Fruit fly (Drosophila melanogaster) whole organism, embryonic: ENCODE data around the gene CG17572.

Source experiments
- ATbp ChIP-seq: fragments of 200-800 bp; sonication (Bioruptor generic); optimal IDR thresholded peaks from 2 replicates; lab custom pipeline; 2017; ENCODE audit warnings: missing biosample characterization, mild to moderate bottlenecking, missing genetic modification characterization, missing genetic modification reagents
- BEAF-32 ChIP-seq: fragments of 200-800 bp; sonication (Bioruptor generic); optimal IDR thresholded peaks from 3 replicates; lab custom pipeline; 2017; ENCODE audit warnings: missing biosample characterization, missing genetic modification characterization, mild to moderate bottlenecking, moderate library complexity, missing genetic modification reagents
- CG10654 ChIP-seq: fragments of 200-800 bp; sonication (Bioruptor generic); optimal IDR thresholded peaks from 2 replicates; lab custom pipeline; 2016; ENCODE audit warnings: missing biosample characterization, missing genetic modification characterization
- CG10959 ChIP-seq: fragments of 200-800 bp; sonication (Bioruptor generic); IDR thresholded peaks from 2 replicates; pipeline ENCODE4 v1.3.6; 2022; ENCODE audit warnings: missing biosample characterization, missing genetic modification characterization
- CG11560 ChIP-seq: fragments of 200-800 bp; sonication (Bioruptor generic); IDR thresholded peaks from 3 replicates; pipeline ENCODE4 v1.3.6; 2022; ENCODE audit warnings: missing biosample characterization, missing genetic modification characterization
- CG11695 ChIP-seq: fragments of 200-800 bp; sonication (Bioruptor generic); IDR thresholded peaks from 3 replicates; pipeline ENCODE4 v1.3.6; 2022; ENCODE audit warnings: missing biosample characterization, missing genetic modification characterization
- CG12219 ChIP-seq: fragments of 200-800 bp; sonication (Bioruptor generic); optimal IDR thresholded peaks from 3 replicates; lab custom pipeline; 2018; ENCODE audit warnings: missing biosample characterization, mild to moderate bottlenecking, missing genetic modification characterization
- CG13296 ChIP-seq: fragments of 200-800 bp; sonication (Bioruptor generic); optimal IDR thresholded peaks from 3 replicates; lab custom pipeline; 2018; ENCODE audit warnings: missing biosample characterization, mild to moderate bottlenecking, missing genetic modification characterization
- CG14965 ChIP-seq: fragments of 200-800 bp; sonication (Bioruptor generic); optimal IDR thresholded peaks from 2 replicates; lab custom pipeline; 2016; ENCODE audit warnings: missing biosample characterization, missing genetic modification characterization, borderline replicate concordance
- CG17912 ChIP-seq: fragments of 200-800 bp; sonication (Bioruptor generic); optimal IDR thresholded peaks from 2 replicates; lab custom pipeline; 2018; ENCODE audit warnings: missing biosample characterization, mild to moderate bottlenecking, missing genetic modification characterization
- CG2875 ChIP-seq: fragments of 200-800 bp; sonication (Bioruptor generic); optimal IDR thresholded peaks from 2 replicates; lab custom pipeline; 2017; ENCODE audit warnings: missing biosample characterization, mild to moderate bottlenecking, missing genetic modification characterization, missing genetic modification reagents
- CG31365 ChIP-seq: fragments of 200-800 bp; sonication (Bioruptor generic); optimal IDR thresholded peaks from 2 replicates; lab custom pipeline; 2018; ENCODE audit warnings: missing biosample characterization, mild to moderate bottlenecking, missing genetic modification characterization
- CG3281 ChIP-seq: fragments of 200-800 bp; sonication (Bioruptor generic); optimal IDR thresholded peaks from 3 replicates; lab custom pipeline; 2017; ENCODE audit warnings: missing biosample characterization, mild to moderate bottlenecking, missing genetic modification characterization
- CG34224 ChIP-seq: fragments of 200-800 bp; sonication (Bioruptor generic); IDR thresholded peaks from 3 replicates; pipeline ENCODE4 v1.3.6; 2022; ENCODE audit warnings: missing biosample characterization, missing genetic modification characterization; ENCODE audit not compliant: partially characterized antibody
- CG34376 ChIP-seq: fragments of 200-800 bp; sonication (Bioruptor generic); optimal IDR thresholded peaks from 2 replicates; lab custom pipeline; 2018; ENCODE audit warnings: missing biosample characterization, mild to moderate bottlenecking, missing genetic modification characterization
- CG3726 ChIP-seq: fragments of 200-800 bp; sonication (Bioruptor generic); IDR thresholded peaks from 3 replicates; pipeline ENCODE4, ENCODE4 v1.3.6; 2022; ENCODE audit warnings: missing biosample characterization, missing genetic modification characterization
- CG5180 ChIP-seq: fragments of 200-800 bp; sonication (Bioruptor generic); optimal IDR thresholded peaks from 3 replicates; lab custom pipeline; 2017; ENCODE audit warnings: missing biosample characterization, missing genetic modification characterization, mild to moderate bottlenecking, moderate library complexity, missing genetic modification reagents
- CG8388 ChIP-seq: fragments of 200-800 bp; sonication (Bioruptor generic); optimal IDR thresholded peaks from 2 replicates; lab custom pipeline; 2019; ENCODE audit warnings: missing biosample characterization, mild to moderate bottlenecking, missing genetic modification characterization, moderate library complexity
- CG9797 ChIP-seq: fragments of 200-800 bp; sonication (Bioruptor generic); optimal IDR thresholded peaks from 3 replicates; lab custom pipeline; 2018; ENCODE audit warnings: missing biosample characterization, mild to moderate bottlenecking, missing genetic modification characterization
- Chrac-16 ChIP-seq: fragments of 200-800 bp; sonication (Bioruptor generic); optimal IDR thresholded peaks from 3 replicates; lab custom pipeline; 2016; ENCODE audit warnings: missing biosample characterization, missing genetic modification characterization
- Dip3 ChIP-seq: fragments of 200-800 bp; sonication (Bioruptor generic); optimal IDR thresholded peaks from 3 replicates; lab custom pipeline; 2016; ENCODE audit warnings: missing biosample characterization, missing genetic modification characterization
- Doc3 ChIP-seq: fragments of 200-800 bp; sonication (Bioruptor generic); IDR thresholded peaks from 3 replicates; pipeline ENCODE4 v1.3.6; 2022; ENCODE audit warnings: missing biosample characterization, missing genetic modification characterization; ENCODE audit not compliant: partially characterized antibody
- ERR ChIP-seq: fragments of 200-800 bp; sonication (Bioruptor generic); optimal IDR thresholded peaks from 2 replicates; lab custom pipeline; 2016; ENCODE audit warnings: missing biosample characterization, missing genetic modification characterization
- Fer2 ChIP-seq: fragments of 200-800 bp; sonication (Bioruptor generic); optimal IDR thresholded peaks from 2 replicates; lab custom pipeline; 2018; ENCODE audit warnings: missing biosample characterization, mild to moderate bottlenecking, missing genetic modification characterization, moderate library complexity
- H2.0 ChIP-seq: fragments of 200-800 bp; sonication (Bioruptor generic); IDR thresholded peaks from 2 replicates; pipeline ENCODE4 v1.3.6; 2022; ENCODE audit warnings: missing biosample characterization, missing genetic modification characterization
- Hr39 ChIP-seq: fragments of >200 bp; optimal IDR thresholded peaks from 2 replicates; lab custom pipeline; 2017
- Hr51 ChIP-seq, 2 experiments: fragments of 200-800 bp; sonication (Bioruptor generic); optimal IDR thresholded peaks; 2 replicates in 1 of 2; 3 replicates in 1 of 2; lab custom pipeline; 2016 to 2018; ENCODE audit warnings: missing biosample characterization in 2 of 2, missing genetic modification characterization in 2 of 2, mild to moderate bottlenecking in 1 of 2, moderate library complexity in 1 of 2
- Kr ChIP-seq: fragments of 200-800 bp; sonication (Bioruptor generic); optimal IDR thresholded peaks from 2 replicates; lab custom pipeline; 2017; ENCODE audit warnings: missing biosample characterization, mild to moderate bottlenecking, missing genetic modification characterization
- Lhr ChIP-seq: fragments of 200-800 bp; sonication (Bioruptor generic); optimal IDR thresholded peaks from 3 replicates; lab custom pipeline; 2017; ENCODE audit warnings: mild to moderate bottlenecking, missing biosample characterization, missing genetic modification reagents, missing genetic modification characterization
- Med ChIP-seq: fragments of 200-800 bp; sonication (Bioruptor generic); peaks from one replicate; lab custom pipeline; 2016; ENCODE audit warnings: missing biosample characterization, missing genetic modification characterization, mild to moderate bottlenecking, inconsistent platforms, moderate library complexity
- NC2β ChIP-seq: fragments of 200-800 bp; sonication (Bioruptor generic); optimal IDR thresholded peaks from 2 replicates; lab custom pipeline; 2016; ENCODE audit warnings: missing biosample characterization, missing genetic modification characterization
- Spps ChIP-seq: fragments of 200-800 bp; sonication (Bioruptor generic); optimal IDR thresholded peaks from 2 replicates; lab custom pipeline; 2018; ENCODE audit warnings: missing biosample characterization, mild to moderate bottlenecking, missing genetic modification characterization
- TFAM ChIP-seq: fragments of 200-800 bp; sonication (Bioruptor generic); optimal IDR thresholded peaks from 2 replicates; lab custom pipeline; 2017; ENCODE audit warnings: missing biosample characterization, missing genetic modification characterization, inconsistent platforms
- amos ChIP-seq: fragments of 200-800 bp; sonication (Bioruptor generic); IDR thresholded peaks from 2 replicates; pipeline ENCODE4 v1.3.6; 2022; ENCODE audit warnings: missing biosample characterization, missing genetic modification characterization; ENCODE audit not compliant: partially characterized antibody
- aop ChIP-seq: fragments of 200-800 bp; sonication (Bioruptor generic); IDR thresholded peaks from 2 replicates; pipeline ENCODE4 v1.3.6; 2022; ENCODE audit warnings: missing biosample characterization, missing genetic modification characterization
- ase ChIP-seq: fragments of 200-800 bp; sonication (Bioruptor generic); IDR thresholded peaks from 3 replicates; pipeline ENCODE4 v1.3.6; 2022; ENCODE audit warnings: missing biosample characterization, missing genetic modification characterization
- cg ChIP-seq: fragments of 200-800 bp; sonication (Bioruptor generic); optimal IDR thresholded peaks from 3 replicates; lab custom pipeline; 2019; ENCODE audit warnings: missing biosample characterization, mild to moderate bottlenecking, missing genetic modification characterization, moderate library complexity
- dimm ChIP-seq: fragments of 200-800 bp; sonication (Bioruptor generic); IDR thresholded peaks from 2 replicates; pipeline ENCODE4 v1.3.6; 2022; ENCODE audit warnings: missing biosample characterization, missing genetic modification characterization
- dpn ChIP-seq, 2 experiments: fragments of 200-800 bp; sonication (Bioruptor generic); optimal IDR thresholded peaks; 3 replicates each; lab custom pipeline; 2016; ENCODE audit warnings: missing biosample characterization in 2 of 2, missing genetic modification characterization in 2 of 2
- emc ChIP-seq: fragments of 200-800 bp; sonication (Bioruptor generic); optimal IDR thresholded peaks from 2 replicates; lab custom pipeline; 2016; ENCODE audit warnings: missing biosample characterization, missing genetic modification characterization
- gsb-n ChIP-seq: fragments of 200-800 bp; sonication (Bioruptor generic); optimal IDR thresholded peaks from 3 replicates; lab custom pipeline; 2018; ENCODE audit warnings: missing biosample characterization, mild to moderate bottlenecking, missing genetic modification characterization
- h ChIP-seq: fragments of >200 bp; optimal IDR thresholded peaks from 2 replicates; lab custom pipeline; 2017
- ham ChIP-seq: fragments of 200-800 bp; sonication (Bioruptor generic); IDR thresholded peaks from 2 replicates; pipeline ENCODE4 v1.3.6; 2022; ENCODE audit warnings: missing biosample characterization, missing genetic modification characterization
- pita ChIP-seq: fragments of 200-800 bp; sonication (Bioruptor generic); optimal IDR thresholded peaks from 2 replicates; lab custom pipeline; 2017; ENCODE audit warnings: missing biosample characterization, mild to moderate bottlenecking, missing genetic modification characterization
- psq ChIP-seq: fragments of 200-800 bp; sonication (Bioruptor generic); optimal IDR thresholded peaks from 2 replicates; lab custom pipeline; 2017; ENCODE audit warnings: missing biosample characterization, missing genetic modification characterization
- pzg ChIP-seq: fragments of 200-800 bp; sonication (Bioruptor generic); optimal IDR thresholded peaks from 3 replicates; lab custom pipeline; 2018; ENCODE audit warnings: missing biosample characterization, mild to moderate bottlenecking, missing genetic modification characterization, moderate library complexity
- sens ChIP-seq: fragments of 200-800 bp; sonication (Bioruptor generic); peaks from one replicate; lab custom pipeline; 2016; ENCODE audit warnings: missing biosample characterization, missing genetic modification characterization
- seq ChIP-seq: fragments of 200-800 bp; sonication (Bioruptor generic); IDR thresholded peaks from 2 replicates; pipeline ENCODE4 v1.3.6; 2022; ENCODE audit warnings: missing biosample characterization, missing genetic modification characterization
- shn ChIP-seq: fragments of 200-800 bp; sonication (Bioruptor generic); optimal IDR thresholded peaks from 3 replicates; lab custom pipeline; 2016; ENCODE audit warnings: missing biosample characterization, missing genetic modification characterization
- slou ChIP-seq: fragments of 200-800 bp; sonication (Bioruptor generic); optimal IDR thresholded peaks from 3 replicates; lab custom pipeline; 2016; ENCODE audit warnings: missing biosample characterization, missing genetic modification characterization
- zen ChIP-seq: fragments of 200-800 bp; sonication (Bioruptor generic); optimal IDR thresholded peaks from 3 replicates; lab custom pipeline; 2018; ENCODE audit warnings: missing biosample characterization, mild to moderate bottlenecking, missing genetic modification characterization, moderate library complexity
- zfh2 ChIP-seq: fragments of 200-800 bp; sonication (Bioruptor generic); optimal IDR thresholded peaks from 2 replicates; lab custom pipeline; 2016; ENCODE audit warnings: missing biosample characterization, missing genetic modification characterization

CG17572 gene

dm6 chr2L:19120984-19121383 is 47.0 kb upstream of the CG17572 start (continued):
- no peak for TF ChIP-seq Lhr (GFP tag; lab: Kevin White, UChicago)
- no peak for TF ChIP-seq ham (GFP tag; lab: Robert Waterston, UW)
- TF ChIP-seq Chrac-16 (GFP tag; lab: Kevin White, UChicago) = no peak
- TF ChIP-seq cg (GFP tag; lab: Kevin White, UChicago) = no peak
- no peak for TF ChIP-seq shn
- no peak for TF ChIP-seq Spps (tag; lab: Kevin White, UChicago)
- TF ChIP-seq CG3726 (GFP tag; lab: Robert Waterston, UW) = no peak
- no peak for TF ChIP-seq pzg
- no peak for TF ChIP-seq CG11560 (tag; lab: Robert Waterston, UW)
- no peak; the same call in 2 of the 3 replicates for TF ChIP-seq ase (GFP tag; lab: Robert Waterston, UW)
- no peak for TF ChIP-seq CG34376 (GFP tag; lab: Kevin White, UChicago)
- TF ChIP-seq CG8388 (GFP tag; lab: Kevin White, UChicago) = peak; percentile 20
- TF ChIP-seq zfh2 (GFP tag; lab: Kevin White, UChicago) = no peak
- TF ChIP-seq slou = no peak
- TF ChIP-seq Hr39 = no peak
- TF ChIP-seq Doc3 = no peak
- TF ChIP-seq CG31365 (tag; lab: Kevin White, UChicago) = no peak
- peak; percentile 65 for TF ChIP-seq Med (GFP tag; lab: Kevin White, UChicago)
- no peak for TF ChIP-seq ATbp (GFP tag; lab: Kevin White, UChicago)
- no peak for TF ChIP-seq TFAM (GFP tag; lab: Kevin White, UChicago)
- TF ChIP-seq Fer2 (tag; lab: Kevin White, UChicago) = no peak
- no peak for TF ChIP-seq emc (GFP tag; lab: Kevin White, UChicago)
- peak; percentile 37 for TF ChIP-seq Dip3
- TF ChIP-seq CG5180 = no peak
- TF ChIP-seq gsb-n (tag; lab: Kevin White, UChicago) = no peak
- TF ChIP-seq aop (GFP tag; lab: Robert Waterston, UW) = no peak
- TF ChIP-seq CG9797 (GFP tag; lab: Kevin White, UChicago) = no peak
- TF ChIP-seq CG10959 (GFP tag; lab: Robert Waterston, UW) = no peak
- peak; percentile 7; the same call in 1 of the 2 replicates for TF ChIP-seq H2.0 (GFP tag; lab: Robert Waterston, UW)
- no peak for TF ChIP-seq BEAF-32
- no peak; the same call in 1 of the 2 replicates for TF ChIP-seq dimm
- peak; percentile 89 for TF ChIP-seq sens (GFP tag; lab: Kevin White, UChicago)
- TF ChIP-seq CG14965 = no peak
- no peak for TF ChIP-seq h (lab: Kevin White, UChicago)
- TF ChIP-seq amos (GFP tag; lab: Robert Waterston, UW) = no peak
- TF ChIP-seq CG3281 (GFP tag; lab: Kevin White, UChicago) = peak; percentile 55
- TF ChIP-seq CG2875 (GFP tag; lab: Kevin White, UChicago) = peak; percentile 32
- TF ChIP-seq NC2β (GFP tag; lab: Kevin White, UChicago) = no peak
- no peak for TF ChIP-seq psq (GFP tag; lab: Kevin White, UChicago)
- no peak for TF ChIP-seq CG10654 (GFP tag; lab: Kevin White, UChicago)
- TF ChIP-seq seq (GFP tag; lab: Robert Waterston, UW) = peak; percentile 26; the same call in 1 of the 2 replicates
- peak in 1 of 2 experiments; percentile 50 for TF ChIP-seq Hr51 (GFP tag; optimal IDR thresholded peaks at IDR 0.05; lab: Kevin White, UChicago)
- no peak for TF ChIP-seq CG34224
- no peak for TF ChIP-seq Kr (GFP tag; lab: Kevin White, UChicago)
- TF ChIP-seq zen (tag; lab: Kevin White, UChicago) = no peak
- no peak for TF ChIP-seq pita (GFP tag; lab: Kevin White, UChicago)
- 0 out of 3 replicates have a peak, but pooled peaks have one; percentile 8 for TF ChIP-seq CG11695 (GFP tag; lab: Robert Waterston, UW)
- TF ChIP-seq CG13296 (GFP tag; lab: Kevin White, UChicago) = no peak
- TF ChIP-seq ERR (GFP tag; lab: Kevin White, UChicago) = no peak
- no peak for TF ChIP-seq dpn (GFP tag; optimal IDR thresholded peaks at IDR 0.05; lab: Kevin White, UChicago)
- no peak for TF ChIP-seq CG17912
- no peak for TF ChIP-seq CG12219 (GFP tag; lab: Kevin White, UChicago)
